Fruit fly (Drosophila melanogaster) whole organism, embryonic: Measurements from ENCODE around the gene Mgat4b.

Experiments used
- Bgb ChIP-seq: fragments of 200-800 bp; sonication (Bioruptor generic); IDR thresholded peaks from 2 replicates; pipeline ENCODE4 v1.3.6; 2022; ENCODE audit warnings: missing biosample characterization, missing genetic modification characterization; ENCODE audit not compliant: partially characterized antibody
- CG10267 ChIP-seq: fragments of 200-800 bp; sonication (Bioruptor generic); optimal IDR thresholded peaks from 2 replicates; lab custom pipeline; 2018; ENCODE audit warnings: missing biosample characterization, mild to moderate bottlenecking, missing genetic modification characterization, moderate library complexity
- CG11456 ChIP-seq: fragments of 200-800 bp; sonication (Bioruptor generic); IDR thresholded peaks from 3 replicates; pipeline ENCODE4 v1.3.6; 2022; ENCODE audit warnings: missing biosample characterization, missing genetic modification characterization
- CG14014 ChIP-seq: fragments of 200-800 bp; sonication (Bioruptor generic); IDR thresholded peaks from 2 replicates; pipeline ENCODE4 v1.3.6; 2022; ENCODE audit warnings: missing biosample characterization, missing genetic modification characterization
- CG1603 ChIP-seq: fragments of 200-800 bp; sonication (Bioruptor generic); optimal IDR thresholded peaks from 2 replicates; lab custom pipeline; 2019; ENCODE audit warnings: missing biosample characterization, mild to moderate bottlenecking, missing genetic modification characterization, moderate library complexity
- CG32767 ChIP-seq: fragments of 200-800 bp; sonication (Bioruptor generic); IDR thresholded peaks from 2 replicates; pipeline ENCODE4 v1.3.6; 2022; ENCODE audit warnings: missing biosample characterization, missing genetic modification characterization
- CG3847 ChIP-seq: fragments of 200-800 bp; sonication (Bioruptor generic); IDR thresholded peaks from 2 replicates; pipeline ENCODE4 v1.3.6; 2022; ENCODE audit warnings: missing biosample characterization, missing genetic modification characterization
- CG8290 ChIP-seq, 3 experiments: fragments of 200-800 bp; sonication (Bioruptor generic); optimal IDR thresholded peaks; 2 replicates each; lab custom pipeline; 2016 to 2019; ENCODE audit warnings: missing biosample characterization in 3 of 3, missing genetic modification characterization in 3 of 3, mild to moderate bottlenecking in 2 of 3, moderate library complexity in 1 of 3
- CG8359 ChIP-seq: fragments of 200-800 bp; sonication (Bioruptor generic); optimal IDR thresholded peaks from 2 replicates; lab custom pipeline; 2017; ENCODE audit warnings: missing biosample characterization, mild to moderate bottlenecking, missing genetic modification characterization, borderline replicate concordance
- CG9609 ChIP-seq: fragments of 200-800 bp; sonication (Bioruptor generic); optimal IDR thresholded peaks from 3 replicates; lab custom pipeline; 2016; ENCODE audit warnings: missing biosample characterization, missing genetic modification characterization
- CG9797 ChIP-seq: fragments of 200-800 bp; sonication (Bioruptor generic); optimal IDR thresholded peaks from 3 replicates; lab custom pipeline; 2018; ENCODE audit warnings: missing biosample characterization, mild to moderate bottlenecking, missing genetic modification characterization
- Dp ChIP-seq: fragments of 200-800 bp; sonication (Bioruptor generic); optimal IDR thresholded peaks from 2 replicates; lab custom pipeline; 2018; ENCODE audit warnings: missing biosample characterization, mild to moderate bottlenecking, missing genetic modification characterization, moderate library complexity
- E2f2 ChIP-seq: fragments of 200-800 bp; sonication (Bioruptor generic); IDR thresholded peaks from 2 replicates; pipeline ENCODE4 v1.3.6; 2022; ENCODE audit warnings: missing biosample characterization, missing genetic modification characterization
- Ets65A ChIP-seq: fragments of 200-800 bp; sonication (Bioruptor generic); peaks from one replicate; lab custom pipeline; 2016; ENCODE audit warnings: missing biosample characterization, missing genetic modification characterization
- Gsc ChIP-seq: fragments of 200-800 bp; sonication (Bioruptor generic); IDR thresholded peaks from 2 replicates; pipeline ENCODE4 v1.3.6; 2022; ENCODE audit warnings: missing biosample characterization, missing genetic modification characterization
- Hsf ChIP-seq: fragments of 200-800 bp; sonication (Bioruptor generic); optimal IDR thresholded peaks from 3 replicates; lab custom pipeline; 2016; ENCODE audit warnings: missing biosample characterization, missing genetic modification characterization
- Med ChIP-seq: fragments of 200-800 bp; sonication (Bioruptor generic); peaks from one replicate; lab custom pipeline; 2016; ENCODE audit warnings: missing biosample characterization, missing genetic modification characterization, mild to moderate bottlenecking, inconsistent platforms, moderate library complexity
- Meics ChIP-seq: fragments of 200-800 bp; sonication (Bioruptor generic); optimal IDR thresholded peaks from 2 replicates; lab custom pipeline; 2017; ENCODE audit warnings: missing biosample characterization, mild to moderate bottlenecking, missing genetic modification characterization
- Mrtf ChIP-seq: fragments of 200-800 bp; sonication (Bioruptor generic); IDR thresholded peaks from 3 replicates; pipeline ENCODE4 v1.3.6; 2022; ENCODE audit warnings: missing biosample characterization, missing genetic modification characterization
- NFAT ChIP-seq: fragments of 200-800 bp; sonication (Bioruptor generic); IDR thresholded peaks from 2 replicates; pipeline ENCODE4 v1.3.6; 2022; ENCODE audit warnings: missing biosample characterization, missing genetic modification characterization
- NfI ChIP-seq: fragments of 200-800 bp; sonication (Bioruptor generic); optimal IDR thresholded peaks from 3 replicates; lab custom pipeline; 2018; ENCODE audit warnings: missing biosample characterization, mild to moderate bottlenecking, missing genetic modification characterization, moderate library complexity
- Opbp ChIP-seq: fragments of 200-800 bp; sonication (Bioruptor generic); IDR thresholded peaks from 3 replicates; pipeline ENCODE4 v1.3.6; 2022; ENCODE audit warnings: missing biosample characterization, missing genetic modification characterization; ENCODE audit not compliant: partially characterized antibody
- Pdp1 ChIP-seq, 2 experiments: fragments of 200-800 bp; sonication (Bioruptor generic); optimal IDR thresholded peaks; 3 replicates each; lab custom pipeline; 2016; ENCODE audit warnings: missing biosample characterization in 2 of 2, missing genetic modification characterization in 2 of 2, mild to moderate bottlenecking in 1 of 2, moderate library complexity in 1 of 2
- Vsx1 ChIP-seq: fragments of 200-800 bp; sonication (Bioruptor generic); optimal IDR thresholded peaks from 2 replicates; lab custom pipeline; 2017; ENCODE audit warnings: missing biosample characterization, mild to moderate bottlenecking, missing genetic modification characterization, missing genetic modification reagents
- Xbp1 ChIP-seq: fragments of 200-800 bp; sonication (Bioruptor generic); optimal IDR thresholded peaks from 3 replicates; lab custom pipeline; 2016; ENCODE audit warnings: missing biosample characterization, mild to moderate bottlenecking, missing genetic modification characterization
- Xrp1 ChIP-seq: fragments of 200-800 bp; sonication (Bioruptor generic); IDR thresholded peaks from 2 replicates; pipeline ENCODE4 v1.3.6; 2022; ENCODE audit warnings: missing biosample characterization, missing genetic modification characterization
- bbx ChIP-seq: fragments of 200-800 bp; sonication (Bioruptor generic); IDR thresholded peaks from 2 replicates; pipeline ENCODE4 v1.3.6; 2022; ENCODE audit warnings: missing biosample characterization, missing genetic modification characterization; ENCODE audit not compliant: partially characterized antibody
- caup ChIP-seq: fragments of 200-800 bp; sonication (Bioruptor generic); optimal IDR thresholded peaks from 3 replicates; lab custom pipeline; 2017; ENCODE audit warnings: missing biosample characterization, mild to moderate bottlenecking, missing genetic modification characterization, moderate library complexity; ENCODE audit not compliant: severe bottlenecking
- chif ChIP-seq, 2 experiments: fragments of 200-800 bp; sonication (Bioruptor generic); optimal IDR thresholded peaks; 3 replicates each; lab custom pipeline; 2016; ENCODE audit warnings: missing biosample characterization in 2 of 2, missing genetic modification characterization in 2 of 2
- chm ChIP-seq: fragments of 200-800 bp; sonication (Bioruptor generic); IDR thresholded peaks from 2 replicates; pipeline ENCODE4 v1.3.6; 2022; ENCODE audit warnings: missing biosample characterization, missing genetic modification characterization
- ci ChIP-seq: fragments of 200-800 bp; sonication (Bioruptor generic); IDR thresholded peaks from 3 replicates; pipeline ENCODE4 v1.3.6; 2022; ENCODE audit warnings: missing biosample characterization, missing genetic modification characterization
- dysf ChIP-seq: fragments of 200-800 bp; sonication (Bioruptor generic); IDR thresholded peaks from 3 replicates; pipeline ENCODE4 v1.3.6; 2022; ENCODE audit warnings: missing biosample characterization, missing genetic modification characterization
- lbe ChIP-seq: fragments of 200-800 bp; sonication (Bioruptor generic); optimal IDR thresholded peaks from 2 replicates; lab custom pipeline; 2016; ENCODE audit warnings: missing biosample characterization, mild to moderate bottlenecking, missing genetic modification characterization
- mam ChIP-seq: fragments of 200-800 bp; sonication (Bioruptor generic); optimal IDR thresholded peaks from 3 replicates; lab custom pipeline; 2016; ENCODE audit warnings: missing biosample characterization, missing genetic modification characterization
- nmo ChIP-seq: fragments of 200-800 bp; sonication (Bioruptor generic); optimal IDR thresholded peaks from 2 replicates; lab custom pipeline; 2018; ENCODE audit warnings: missing biosample characterization, mild to moderate bottlenecking, missing genetic modification characterization, moderate library complexity
- slbo ChIP-seq: fragments of 200-800 bp; sonication (Bioruptor generic); IDR thresholded peaks from 2 replicates; pipeline ENCODE4 v1.3.6; 2022; ENCODE audit warnings: missing biosample characterization, missing genetic modification characterization
- stwl ChIP-seq: fragments of 200-800 bp; sonication (Bioruptor generic); optimal IDR thresholded peaks from 3 replicates; lab custom pipeline; 2018; ENCODE audit warnings: missing biosample characterization, mild to moderate bottlenecking, missing genetic modification characterization, moderate library complexity
- tll ChIP-seq, 2 experiments: fragments of 200-800 bp in 1 of 2; fragments of >200 bp in 1 of 2; sonication (Bioruptor generic) in 1 of 2; optimal IDR thresholded peaks; 2 replicates each; lab custom pipeline; 2017 to 2019; ENCODE audit warnings: missing biosample characterization in 2 of 2, missing genetic modification characterization in 2 of 2, mild to moderate bottlenecking in 1 of 2, moderate library complexity in 1 of 2
- zfh1 ChIP-seq: fragments of 200-800 bp; sonication (Bioruptor generic); IDR thresholded peaks from 3 replicates; pipeline ENCODE4 v1.3.6; 2022; ENCODE audit warnings: missing biosample characterization, missing genetic modification characterization
- zfh2 ChIP-seq: fragments of 200-800 bp; sonication (Bioruptor generic); optimal IDR thresholded peaks from 2 replicates; lab custom pipeline; 2016; ENCODE audit warnings: missing biosample characterization, missing genetic modification characterization

The Mgat4b gene

DNA sequence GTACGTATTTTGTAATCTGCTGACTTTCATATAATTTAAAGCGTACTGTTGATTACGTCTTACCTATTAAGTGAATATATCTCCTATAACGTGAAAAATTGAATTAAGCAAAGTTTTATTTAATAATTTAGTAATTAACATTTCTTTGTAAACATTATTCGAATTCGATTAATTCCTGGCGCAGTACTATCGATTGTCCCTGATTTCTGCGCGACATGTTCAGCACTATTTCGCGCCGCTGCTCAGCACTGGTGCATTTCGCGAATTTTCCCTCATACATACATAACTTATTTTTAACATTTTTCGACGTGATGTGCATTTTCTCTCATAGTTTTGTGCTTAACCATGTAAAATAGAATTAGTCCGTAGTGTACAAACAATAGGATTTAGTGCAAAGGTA, 20.6 kb upstream of the Mgat4b start, which contains the start of gene Helz (continued):
- TF ChIP-seq lbe (GFP tag; lab: Kevin White, UChicago) (peak; percentile 3), Meics (GFP tag; lab: Kevin White, UChicago) (no peak), bbx (peak; percentile 68), CG8290 (GFP tag; optimal IDR thresholded peaks at IDR 0.05; lab: Kevin White, UChicago) (no peak), CG8290 (tag; optimal IDR thresholded peaks at IDR 0.05; lab: Kevin White, UChicago) (peak in 1 of 2 experiments; percentile 77), Bgb (GFP tag; lab: Robert Waterston, UW) (peak; percentile 35), Vsx1 (GFP tag; lab: Kevin White, UChicago) (peak; percentile 20), NFAT (GFP tag; lab: Robert Waterston, UW) (peak; percentile 32; the same call in 1 of the 2 replicates), Ets65A (GFP tag; lab: Kevin White, UChicago) (peak; percentile 96), E2f2 (peak; percentile 95), CG3847 (GFP tag; lab: Robert Waterston, UW) (peak; percentile 70), Xbp1 (peak; percentile 33), NfI (GFP tag; lab: Kevin White, UChicago) (peak; percentile 41), Dp (peak; percentile 96), tll (GFP tag; optimal IDR thresholded peaks at IDR 0.05; lab: Kevin White, UChicago) (no peak), chif (GFP tag; optimal IDR thresholded peaks at IDR 0.05; lab: Kevin White, UChicago) (peak in 1 of 2 experiments; percentile 19), CG32767 (GFP tag; lab: Robert Waterston, UW) (peak; percentile 13; the same call in 1 of the 2 replicates), zfh1 (GFP tag; lab: Robert Waterston, UW) (peak; percentile 51; the same call in 2 of the 3 replicates), nmo (GFP tag; lab: Kevin White, UChicago) (no peak), stwl (peak; percentile 6), mam (GFP tag; lab: Kevin White, UChicago) (peak; percentile 29), Pdp1 (GFP tag; optimal IDR thresholded peaks at IDR 0.05; lab: Kevin White, UChicago) (peak in 1 of 2 experiments; percentile 11), ci (peak; percentile 63; the same call in 1 of the 3 replicates), Hsf (GFP tag; lab: Kevin White, UChicago) (no peak), dysf (GFP tag; lab: Robert Waterston, UW) (peak; percentile 31; the same call in 1 of the 3 replicates), CG1603 (tag; lab: Kevin White, UChicago) (peak; percentile 52), Gsc (GFP tag; lab: Robert Waterston, UW) (no peak), CG8359 (GFP tag; lab: Kevin White, UChicago) (no peak), CG10267 (tag; lab: Kevin White, UChicago) (peak; percentile 67), chm (GFP tag; lab: Robert Waterston, UW) (0 out of 2 replicates have a peak, but pooled peaks have one; percentile 14), CG9797 (no peak), Xrp1 (GFP tag; lab: Robert Waterston, UW) (0 out of 2 replicates have a peak, but pooled peaks have one; percentile 19), Med (GFP tag; lab: Kevin White, UChicago) (peak; percentile 85), Opbp (GFP tag; lab: Robert Waterston, UW) (peak; percentile 58; the same call in 2 of the 3 replicates), CG11456 (peak; percentile 30; the same call in 1 of the 3 replicates), CG9609 (no peak), zfh2 (GFP tag; lab: Kevin White, UChicago) (peak; percentile 10), CG14014 (peak; percentile 34; the same call in 1 of the 2 replicates), Mrtf (GFP tag; lab: Robert Waterston, UW) (no peak), caup (GFP tag; lab: Kevin White, UChicago) (peak; percentile 14), slbo (GFP tag; lab: Robert Waterston, UW) (peak; percentile 75)
- TF ChIP-seq, all 482 proteins: peak for 54
